Worm (Caenorhabditis elegans) whole organism, early embryonic: ENCODE results near the gene F28G4.4.

ENCODE experiments used
- B0310.2 ChIP-seq: sonication (generic microtip); optimal IDR thresholded peaks from 2 replicates; lab custom pipeline; 2016; ENCODE audit warnings: mild to moderate bottlenecking, missing genetic modification characterization, missing compliant biosample characterization
- F13C5.2 ChIP-seq: sonication (generic microtip); optimal IDR thresholded peaks from 2 replicates; lab custom pipeline; 2017; ENCODE audit warnings: mild to moderate bottlenecking, missing genetic modification characterization, inconsistent platforms, missing compliant biosample characterization
- aly-1 ChIP-seq: sonication (generic microtip); optimal IDR thresholded peaks from 2 replicates; lab custom pipeline; 2016; ENCODE audit warnings: missing genetic modification characterization, missing compliant biosample characterization
- ama-1 ChIP-seq: fragments of 150-350 bp; optimal IDR thresholded peaks from 2 replicates; lab custom pipeline; 2014
- ets-7 ChIP-seq: sonication (generic microtip); optimal IDR thresholded peaks from 2 replicates; lab custom pipeline; 2016; ENCODE audit warnings: missing genotype, missing genetic modification characterization, missing compliant biosample characterization
- flt-1 ChIP-seq: fragments of 200-800 bp; sonication (Bioruptor generic); IDR thresholded peaks from 2 replicates; pipeline ENCODE4 v1.3.6; 2022; ENCODE audit warnings: missing genetic modification characterization, missing compliant biosample characterization
- hmbx-1 ChIP-seq: sonication (generic microtip); optimal IDR thresholded peaks from 2 replicates; lab custom pipeline; 2016; ENCODE audit warnings: mild to moderate bottlenecking, missing genetic modification characterization, missing compliant biosample characterization
- hmg-4 ChIP-seq: fragments of 200-800 bp; sonication (Bioruptor generic); optimal IDR thresholded peaks from 2 replicates; lab custom pipeline; 2018; ENCODE audit warnings: mild to moderate bottlenecking, missing genetic modification characterization, missing compliant biosample characterization
- hnd-1 ChIP-seq: sonication (generic microtip); optimal IDR thresholded peaks from 2 replicates; lab custom pipeline; 2016; ENCODE audit warnings: missing genetic modification characterization, missing compliant biosample characterization
- pes-1 ChIP-seq: fragments of 200-800 bp; sonication (Bioruptor generic); IDR thresholded peaks from 2 replicates; pipeline ENCODE4 v1.3.6; 2022; ENCODE audit warnings: missing genetic modification reagents, missing genetic modification characterization, missing compliant biosample characterization
- scrt-1 ChIP-seq: fragments of 200-800 bp; sonication (Bioruptor generic); IDR thresholded peaks from 2 replicates; pipeline ENCODE4 v1.3.6; 2022; ENCODE audit warnings: missing genetic modification characterization, missing compliant biosample characterization
- tbx-11 ChIP-seq: fragments of 200-800 bp; sonication (Bioruptor generic); IDR thresholded peaks from 2 replicates; pipeline ENCODE4 v1.3.6; 2022; ENCODE audit warnings: missing genetic modification characterization, missing compliant biosample characterization
- tra-4 ChIP-seq: sonication (generic microtip); optimal IDR thresholded peaks from 2 replicates; lab custom pipeline; 2017; ENCODE audit warnings: missing genetic modification characterization, missing compliant biosample characterization

- no peak for TF ChIP-seq flt-1
- TF ChIP-seq ama-1 (lab: Kevin White, UChicago): no peak
- TF ChIP-seq scrt-1: no peak
- TF ChIP-seq F13C5.2: no peak
- TF ChIP-seq hmg-4 (GFP tag; lab: Kevin White, UChicago): no peak
- no peak for TF ChIP-seq tra-4 (tag; lab: Kevin White, UChicago)
- TF ChIP-seq hmbx-1: no peak
- no peak for TF ChIP-seq hnd-1 (tag; lab: Kevin White, UChicago)
- no peak for TF ChIP-seq aly-1 (tag; lab: Kevin White, UChicago)
- TF ChIP-seq B0310.2: no peak
- TF ChIP-seq tbx-11: no peak
- no peak for TF ChIP-seq pes-1 (GFP tag; lab: Robert Waterston, UW)
- TF ChIP-seq ets-7: no peak
Measured at ce11 chrV:16328849-16329248, 43.2 kb upstream of the F28G4.4 start, which contains the start of gene F57G8.7.
